Worm (Caenorhabditis elegans) whole organism, late embryonic: Measurements from ENCODE around the gene T16G12.8.

Experiments used
- C38D4.7 ChIP-seq: fragments of 200-800 bp; sonication (Bioruptor generic); optimal IDR thresholded peaks from 2 replicates; lab custom pipeline; 2018; ENCODE audit warnings: mild to moderate bottlenecking, missing genetic modification characterization, moderate library complexity, missing compliant biosample characterization
- T23F11.4 ChIP-seq: fragments of 200-800 bp; sonication (Bioruptor generic); optimal IDR thresholded peaks from 2 replicates; lab custom pipeline; 2018; ENCODE audit warnings: mild to moderate bottlenecking, missing genetic modification characterization, missing compliant biosample characterization
- ama-1 ChIP-seq: fragments of 150-350 bp; optimal IDR thresholded peaks from 2 replicates; lab custom pipeline; 2014
- ceh-24 ChIP-seq: sonication (generic microtip); optimal IDR thresholded peaks from 2 replicates; lab custom pipeline; 2016; ENCODE audit warnings: mild to moderate bottlenecking, missing genetic modification characterization, missing compliant biosample characterization
- che-1 ChIP-seq: sonication (generic microtip); optimal IDR thresholded peaks from 2 replicates; lab custom pipeline; 2016; ENCODE audit warnings: mild to moderate bottlenecking, missing genetic modification characterization, missing compliant biosample characterization
- dmd-4 ChIP-seq: sonication (generic microtip); optimal IDR thresholded peaks from 2 replicates; lab custom pipeline; 2016; ENCODE audit warnings: borderline replicate concordance, missing genetic modification characterization, missing compliant biosample characterization
- fkh-10 ChIP-seq: fragments of 150-350 bp; optimal IDR thresholded peaks from 2 replicates; lab custom pipeline; 2014; ENCODE audit warnings: missing biosample characterization, missing genetic modification reagents, missing genetic modification characterization
- hlh-8 ChIP-seq: sonication (generic microtip); optimal IDR thresholded peaks from 2 replicates; lab custom pipeline; 2016; ENCODE audit warnings: missing genotype, missing genetic modification characterization, missing compliant biosample characterization
- lin-11 ChIP-seq: fragments of 200-800 bp; sonication (Bioruptor generic); optimal IDR thresholded peaks from 2 replicates; lab custom pipeline; 2018; ENCODE audit warnings: mild to moderate bottlenecking, missing genetic modification characterization, missing compliant biosample characterization
- madf-2 ChIP-seq: sonication (generic microtip); optimal IDR thresholded peaks from 2 replicates; lab custom pipeline; 2017; ENCODE audit warnings: missing genetic modification characterization, missing compliant biosample characterization
- nhr-11 ChIP-seq: fragments of 150-350 bp; optimal IDR thresholded peaks from 2 replicates; lab custom pipeline; 2014; ENCODE audit warnings: missing biosample characterization, missing genetic modification characterization
- ref-2 ChIP-seq: sonication (generic microtip); optimal IDR thresholded peaks from 2 replicates; lab custom pipeline; 2016; ENCODE audit warnings: missing genetic modification characterization, missing compliant biosample characterization

DNA sequence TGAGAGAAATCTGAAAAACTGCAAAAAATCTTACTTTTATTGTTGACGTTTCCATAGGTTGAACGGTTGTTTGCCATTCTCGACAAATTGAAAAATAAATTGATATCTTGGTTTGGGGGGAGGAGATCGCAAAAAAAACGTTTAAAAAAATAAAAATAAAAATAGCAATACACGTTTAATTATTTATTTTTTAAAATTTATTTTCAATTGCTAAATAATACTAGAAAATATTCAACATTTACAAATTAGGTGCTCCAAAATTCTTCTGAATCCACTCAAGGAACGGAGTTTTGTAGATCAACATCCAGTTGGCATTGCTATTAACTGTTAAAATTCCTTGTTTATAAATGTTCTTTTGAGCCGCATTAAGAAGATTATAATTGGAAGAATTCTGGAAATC is 19.1 kb upstream of the T16G12.8 start, which contains the start of gene T16G12.7:
- TF ChIP-seq fkh-10 (no peak), ref-2 (tag; lab: Kevin White, UChicago) (no peak), lin-11 (tag; lab: Kevin White, UChicago) (no peak), nhr-11 (tag; lab: Kevin White, UChicago) (no peak), che-1 (tag; lab: Kevin White, UChicago) (no peak), T23F11.4 (no peak), C38D4.7 (GFP tag; lab: Kevin White, UChicago) (no peak), ceh-24 (tag; lab: Kevin White, UChicago) (no peak), dmd-4 (no peak), ama-1 (lab: Kevin White, UChicago) (no peak), madf-2 (tag; lab: Kevin White, UChicago) (no peak), hlh-8 (tag; lab: Kevin White, UChicago) (no peak)
